Worm (Caenorhabditis elegans) whole organism, mixed stage, embryonic: ENCODE results near the gene csn-3.

Source experiments
- M03D4.4 ChIP-seq: sonication (generic microtip); optimal IDR thresholded peaks from 2 replicates; lab custom pipeline; 2017; ENCODE audit warnings: mild to moderate bottlenecking, missing genetic modification characterization, missing compliant biosample characterization
- bed-3 ChIP-seq: fragments of 200-800 bp; sonication (Bioruptor generic); optimal IDR thresholded peaks from 3 replicates; lab custom pipeline; 2018; ENCODE audit warnings: mild to moderate bottlenecking, missing genetic modification characterization, moderate library complexity, missing compliant biosample characterization
- blmp-1 ChIP-seq: fragments of 150-350 bp; optimal IDR thresholded peaks from 2 replicates; lab custom pipeline; 2014; ENCODE audit warnings: missing biosample characterization, missing genetic modification characterization
- ceh-39 ChIP-seq: fragments of 150-350 bp; optimal IDR thresholded peaks from 2 replicates; lab custom pipeline; 2014; ENCODE audit warnings: missing biosample characterization, missing genetic modification characterization
- ceh-43 ChIP-seq: fragments of 200-800 bp; sonication (Bioruptor generic); optimal IDR thresholded peaks from 2 replicates; lab custom pipeline; 2018; ENCODE audit warnings: mild to moderate bottlenecking, missing genetic modification characterization, moderate library complexity, missing compliant biosample characterization
- ceh-83 ChIP-seq: fragments of 200-800 bp; sonication (Bioruptor generic); optimal IDR thresholded peaks from 2 replicates; lab custom pipeline; 2018; ENCODE audit warnings: mild to moderate bottlenecking, missing genetic modification characterization, missing compliant biosample characterization
- ces-1 ChIP-seq: fragments of 150-350 bp; optimal IDR thresholded peaks from 2 replicates; lab custom pipeline; 2014; ENCODE audit warnings: missing biosample characterization, missing genetic modification reagents, missing genetic modification characterization
- cnd-1 ChIP-seq: fragments of 200-800 bp; sonication (Bioruptor generic); optimal IDR thresholded peaks from 2 replicates; lab custom pipeline; 2018; ENCODE audit warnings: mild to moderate bottlenecking, missing genetic modification characterization, missing compliant biosample characterization
- drap-1 ChIP-seq: fragments of 200-800 bp; sonication (Bioruptor generic); optimal IDR thresholded peaks from 3 replicates; lab custom pipeline; 2018; ENCODE audit warnings: mild to moderate bottlenecking, missing genetic modification characterization, missing compliant biosample characterization
- elt-1 ChIP-seq: sonication (generic microtip); optimal IDR thresholded peaks from 2 replicates; lab custom pipeline; 2017; ENCODE audit warnings: missing genetic modification characterization, mild to moderate bottlenecking, missing compliant biosample characterization, antibody characterized with exemption, moderate library complexity, borderline replicate concordance; ENCODE audit not compliant: insufficient read depth
- elt-3 ChIP-seq: fragments of 150-350 bp; optimal IDR thresholded peaks from 2 replicates; lab custom pipeline; 2014; ENCODE audit warnings: missing biosample characterization, missing genetic modification characterization
- flh-1 ChIP-seq: fragments of 200-800 bp; sonication (Bioruptor generic); optimal IDR thresholded peaks from 2 replicates; lab custom pipeline; 2018; ENCODE audit warnings: mild to moderate bottlenecking, missing genetic modification characterization, moderate library complexity, missing compliant biosample characterization
- hlh-1 ChIP-seq: fragments of 150-350 bp; optimal IDR thresholded peaks from 2 replicates; lab custom pipeline; 2014; ENCODE audit warnings: missing biosample characterization, missing genetic modification reagents, missing genetic modification characterization
- lin-13 ChIP-seq: fragments of 150-350 bp; optimal IDR thresholded peaks from 2 replicates; lab custom pipeline; 2014; ENCODE audit warnings: missing biosample characterization, missing genetic modification characterization
- lin-32 ChIP-seq: fragments of 200-800 bp; sonication (Bioruptor generic); optimal IDR thresholded peaks from 2 replicates; lab custom pipeline; 2018; ENCODE audit warnings: mild to moderate bottlenecking, missing genetic modification characterization, missing compliant biosample characterization
- lsy-2 ChIP-seq: fragments of 150-350 bp; optimal IDR thresholded peaks from 2 replicates; lab custom pipeline; 2014; ENCODE audit warnings: missing biosample characterization, missing genetic modification characterization
- mab-5 ChIP-seq: fragments of 150-350 bp; optimal IDR thresholded peaks from 2 replicates; lab custom pipeline; 2014; ENCODE audit warnings: missing biosample characterization, missing genetic modification characterization
- mep-1 ChIP-seq: fragments of 150-350 bp; optimal IDR thresholded peaks from 2 replicates; lab custom pipeline; 2017; ENCODE audit warnings: missing biosample characterization, missing genetic modification reagents, missing genetic modification characterization, inconsistent platforms
- mls-2 ChIP-seq: sonication (generic microtip); optimal IDR thresholded peaks from 2 replicates; lab custom pipeline; 2016; ENCODE audit warnings: mild to moderate bottlenecking, missing genetic modification characterization, moderate library complexity, missing compliant biosample characterization
- nhr-2 ChIP-seq: fragments of 150-350 bp; optimal IDR thresholded peaks from 2 replicates; lab custom pipeline; 2014; ENCODE audit warnings: missing biosample characterization, missing genetic modification characterization
- nhr-237 ChIP-seq: fragments of 150-350 bp; optimal IDR thresholded peaks from 2 replicates; lab custom pipeline; 2014; ENCODE audit warnings: missing biosample characterization, missing genetic modification characterization
- nhr-28 ChIP-seq: fragments of 150-350 bp; optimal IDR thresholded peaks from 2 replicates; lab custom pipeline; 2014; ENCODE audit warnings: missing biosample characterization, missing genetic modification characterization
- pha-4 ChIP-seq: fragments of 150-350 bp; optimal IDR thresholded peaks from 2 replicates; lab custom pipeline; 2018; ENCODE audit warnings: missing biosample characterization, missing genetic modification reagents, missing genetic modification characterization
- snpc-4 ChIP-seq: fragments of 150-350 bp; optimal IDR thresholded peaks from 2 replicates; lab custom pipeline; 2014; ENCODE audit warnings: missing biosample characterization, missing genetic modification characterization
- sptf-1 ChIP-seq: sonication (generic microtip); optimal IDR thresholded peaks from 2 replicates; lab custom pipeline; 2017; ENCODE audit warnings: mild to moderate bottlenecking, missing genetic modification characterization, moderate library complexity, missing compliant biosample characterization
- unc-120 ChIP-seq: sonication (generic microtip); optimal IDR thresholded peaks from 2 replicates; lab custom pipeline; 2017; ENCODE audit warnings: missing genetic modification characterization, missing compliant biosample characterization; ENCODE audit not compliant: poor library complexity, severe bottlenecking
- unc-39 ChIP-seq: fragments of 150-350 bp; optimal IDR thresholded peaks from 2 replicates; lab custom pipeline; 2014; ENCODE audit warnings: missing biosample characterization, missing genetic modification characterization
- unc-62 ChIP-seq: fragments of 150-350 bp; optimal IDR thresholded peaks from 2 replicates; lab custom pipeline; 2014; ENCODE audit warnings: missing biosample characterization, missing genetic modification reagents, missing genetic modification characterization
- zip-8 ChIP-seq: fragments of 150-350 bp; optimal IDR thresholded peaks from 2 replicates; lab custom pipeline; 2014; ENCODE audit warnings: missing biosample characterization, missing genetic modification characterization
- ztf-11 ChIP-seq: fragments of 150-350 bp; optimal IDR thresholded peaks from 2 replicates; lab custom pipeline; 2014; ENCODE audit warnings: missing biosample characterization, missing genetic modification characterization

The csn-3 gene

ce11 chrIV:192046-192445 is 2.5 kb upstream of the csn-3 start, which contains the start of gene Y38C1AA.12:
TSS of gene Y38C1AA.12 (plus strand) at chrIV:192256.
- no peak for TF ChIP-seq blmp-1
- peak; percentile 17 for TF ChIP-seq mep-1 (tag; lab: Kevin White, UChicago)
- peak; percentile 61 for TF ChIP-seq pha-4
- no peak for TF ChIP-seq unc-62
- TF ChIP-seq ceh-43 (GFP tag; lab: Kevin White, UChicago) = no peak
- peak; percentile 35 for TF ChIP-seq nhr-237 (tag; lab: Kevin White, UChicago)
- peak; percentile 36 for TF ChIP-seq M03D4.4 (tag; lab: Kevin White, UChicago)
- TF ChIP-seq ces-1 (GFP tag; lab: Kevin White, UChicago) = peak; percentile 19
- TF ChIP-seq lsy-2 (tag; lab: Kevin White, UChicago) = peak; percentile 59
- no peak for TF ChIP-seq mab-5 (tag; lab: Kevin White, UChicago)
- peak; percentile 47 for TF ChIP-seq lin-13
- peak; percentile 68 for TF ChIP-seq sptf-1
- no peak for TF ChIP-seq flh-1 (GFP tag; lab: Kevin White, UChicago)
- TF ChIP-seq ceh-83 (GFP tag; lab: Kevin White, UChicago) = peak; percentile 11
- TF ChIP-seq mls-2 (tag; lab: Kevin White, UChicago) = peak; percentile 69
- peak; percentile 6 for TF ChIP-seq lin-32 (GFP tag; lab: Kevin White, UChicago)
- TF ChIP-seq nhr-28 (tag; lab: Kevin White, UChicago) = no peak
- TF ChIP-seq bed-3 (GFP tag; lab: Kevin White, UChicago) = no peak
- TF ChIP-seq zip-8 (tag; lab: Kevin White, UChicago) = no peak
- peak; percentile 24 for TF ChIP-seq drap-1 (GFP tag; lab: Kevin White, UChicago)
- TF ChIP-seq unc-39 (tag; lab: Kevin White, UChicago) = no peak
- TF ChIP-seq ztf-11 (tag; lab: Kevin White, UChicago) = no peak
- TF ChIP-seq hlh-1 (tag; lab: Kevin White, UChicago) = no peak
- TF ChIP-seq elt-1 (tag; lab: Kevin White, UChicago) = no peak
- TF ChIP-seq cnd-1 = peak; percentile 40

ce11 chrIV:202921-203652 is 8.5 kb downstream of the csn-3 start, which contains the start of gene gfrp-1:
TSS of gene gfrp-1 (plus strand) at chrIV:203602.
- TF ChIP-seq zip-8 (tag; lab: Kevin White, UChicago) (peak; percentile 98), unc-39 (tag; lab: Kevin White, UChicago) (no peak)

- TF ChIP-seq nhr-28 (tag; lab: Kevin White, UChicago) (no peak), ces-1 (GFP tag; lab: Kevin White, UChicago) (no peak), ceh-39 (tag; lab: Kevin White, UChicago) (no peak), zip-8 (tag; lab: Kevin White, UChicago) (no peak), ceh-43 (GFP tag; lab: Kevin White, UChicago) (no peak), unc-120 (tag; lab: Kevin White, UChicago) (no peak), cnd-1 (no peak), ztf-11 (tag; lab: Kevin White, UChicago) (no peak), elt-3 (tag; lab: Kevin White, UChicago) (no peak), pha-4 (no peak), unc-62 (no peak), elt-1 (tag; lab: Kevin White, UChicago) (no peak), drap-1 (GFP tag; lab: Kevin White, UChicago) (no peak), lin-32 (GFP tag; lab: Kevin White, UChicago) (no peak), snpc-4 (tag; lab: Kevin White, UChicago) (no peak), nhr-237 (tag; lab: Kevin White, UChicago) (no peak), nhr-2 (tag; lab: Kevin White, UChicago) (no peak), lsy-2 (tag; lab: Kevin White, UChicago) (no peak)
- TF ChIP-seq, all 35 proteins: peak for 0
These were observed 10.5 kb downstream of the csn-3 start, which contains the start of gene coa-1 for ce11 chrIV:204998-205397. TSS of gene coa-1 (plus strand) at chrIV:205298.

- TF ChIP-seq lin-32 (GFP tag; lab: Kevin White, UChicago) (no peak), unc-39 (tag; lab: Kevin White, UChicago) (no peak), hlh-1 (tag; lab: Kevin White, UChicago) (no peak)
These were observed 13.3 kb downstream of the csn-3 start, which contains the start of gene Y38C1AA.1 for ce11 chrIV:207885-208284. TSS of gene Y38C1AA.1 (plus strand) at chrIV:208185.
